Worm (Caenorhabditis elegans) whole organism, L1 larva: ENCODE measurements around the gene C04H5.7.

Experiments used
- ceh-82 ChIP-seq, 3 experiments: fragments of 150-350 bp in 1 of 3; sonication (generic microtip) in 2 of 3; optimal IDR thresholded peaks; 2 replicates each; lab custom pipeline; 2014 to 2017; ENCODE audit warnings: missing biosample characterization in 3 of 3, missing genetic modification characterization in 3 of 3
- lsy-2 ChIP-seq, 2 experiments: fragments of 150-350 bp; optimal IDR thresholded peaks; 2 replicates each; lab custom pipeline; 2014; ENCODE audit warnings: missing biosample characterization in 2 of 2, missing genetic modification characterization in 2 of 2
- pqm-1 ChIP-seq: sonication (generic microtip); optimal IDR thresholded peaks from 3 replicates; lab custom pipeline; 2017; ENCODE audit warnings: missing biosample characterization, missing genetic modification characterization

DNA sequence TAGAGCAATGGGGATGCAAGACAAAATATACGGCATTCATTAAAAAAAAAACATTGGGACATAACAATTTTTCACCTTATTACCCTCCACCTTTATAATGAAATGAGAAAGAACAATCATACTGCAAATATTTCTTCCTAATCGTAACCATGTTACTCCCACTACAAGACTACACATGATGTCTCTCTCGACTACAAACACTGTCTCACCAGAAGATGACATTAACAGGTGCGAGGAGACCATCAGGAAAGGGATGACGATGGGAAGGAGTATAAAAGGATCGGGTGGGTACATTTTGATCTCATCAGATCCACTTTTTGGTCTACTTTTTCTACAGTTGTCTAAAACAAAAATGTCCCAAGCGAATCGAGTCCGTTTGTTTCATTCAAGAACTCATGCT is 39.9 kb upstream of the C04H5.7 start, which contains the start of gene dhs-8:
- no peak for TF ChIP-seq pqm-1
- TF ChIP-seq ceh-82 (tag; optimal IDR thresholded peaks at IDR 0.05; lab: Kevin White, UChicago), result no peak
- no peak for TF ChIP-seq lsy-2 (tag; optimal IDR thresholded peaks at IDR 0.05; lab: Kevin White, UChicago)
